Worm (Caenorhabditis elegans) whole organism, late embryonic: Measurements from ENCODE around the gene C11D2.4.

Experiments
- K02D7.2 ChIP-seq: sonication (generic microtip); optimal IDR thresholded peaks from 2 replicates; lab custom pipeline; 2017; ENCODE audit warnings: mild to moderate bottlenecking, missing genetic modification characterization, missing compliant biosample characterization
- ama-1 ChIP-seq: fragments of 150-350 bp; optimal IDR thresholded peaks from 2 replicates; lab custom pipeline; 2014
- ceh-24 ChIP-seq: sonication (generic microtip); optimal IDR thresholded peaks from 2 replicates; lab custom pipeline; 2016; ENCODE audit warnings: mild to moderate bottlenecking, missing genetic modification characterization, missing compliant biosample characterization
- ceh-30 ChIP-seq: fragments of 150-350 bp; optimal IDR thresholded peaks from 2 replicates; lab custom pipeline; 2014; ENCODE audit warnings: missing biosample characterization, missing genetic modification characterization
- ets-4 ChIP-seq: sonication (generic microtip); optimal IDR thresholded peaks from 2 replicates; lab custom pipeline; 2016; ENCODE audit warnings: missing genetic modification characterization, missing compliant biosample characterization
- fax-1 ChIP-seq: sonication (generic microtip); optimal IDR thresholded peaks from 2 replicates; lab custom pipeline; 2016; ENCODE audit warnings: missing genotype, missing genetic modification characterization, missing compliant biosample characterization
- fkh-10 ChIP-seq: fragments of 150-350 bp; optimal IDR thresholded peaks from 2 replicates; lab custom pipeline; 2014; ENCODE audit warnings: missing biosample characterization, missing genetic modification reagents, missing genetic modification characterization
- hlh-8 ChIP-seq: sonication (generic microtip); optimal IDR thresholded peaks from 2 replicates; lab custom pipeline; 2016; ENCODE audit warnings: missing genotype, missing genetic modification characterization, missing compliant biosample characterization
- pha-4 ChIP-seq: fragments of 150-350 bp; optimal IDR thresholded peaks from 2 replicates; lab custom pipeline; 2018; ENCODE audit warnings: missing biosample characterization, missing genetic modification reagents, missing genetic modification characterization
- tbx-2 ChIP-seq: sonication (generic microtip); optimal IDR thresholded peaks from 2 replicates; lab custom pipeline; 2016; ENCODE audit warnings: missing genetic modification characterization, missing compliant biosample characterization
- unc-3 ChIP-seq, 2 experiments: fragments of 200-800 bp in 1 of 2; sonication (Bioruptor generic) in 1 of 2; sonication (generic microtip) in 1 of 2; conservative IDR thresholded peaks in 1 of 2; optimal IDR thresholded peaks in 1 of 2; 2 replicates each; pipeline versions ENCODE4 v1.3.6 to Lab custom; 2016 to 2022; ENCODE audit warnings: missing compliant biosample characterization in 2 of 2, missing genetic modification characterization in 2 of 2, missing genetic modification reagents in 1 of 2
- unc-55 ChIP-seq: sonication (generic microtip); optimal IDR thresholded peaks from 2 replicates; lab custom pipeline; 2017; ENCODE audit warnings: missing biosample characterization, missing genetic modification reagents, missing genetic modification characterization

DNA sequence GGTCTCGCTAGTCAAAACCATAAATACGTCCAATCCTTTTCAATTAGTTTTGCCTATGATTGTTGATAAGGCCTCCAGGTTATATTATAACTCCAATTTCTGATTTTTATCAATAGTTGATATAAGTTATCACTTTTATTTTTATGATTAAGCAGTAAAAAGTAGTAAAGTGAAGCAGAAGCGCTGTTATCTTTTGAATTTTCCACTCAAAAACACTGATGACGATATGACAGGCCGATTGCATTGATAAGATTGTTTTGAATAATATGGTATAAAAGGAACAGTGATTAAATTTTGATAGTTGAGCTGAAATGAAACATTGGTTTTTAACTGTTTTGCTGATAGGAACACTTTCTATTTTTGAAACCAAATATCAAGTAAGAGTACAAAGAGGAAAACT, 28.8 kb upstream of the C11D2.4 start, which contains the start of gene asp-9:
- TF ChIP-seq hlh-8: no peak
- TF ChIP-seq ama-1 (lab: Kevin White, UChicago): no peak
- TF ChIP-seq ets-4 (tag; lab: Kevin White, UChicago): no peak
- TF ChIP-seq unc-55: no peak
- TF ChIP-seq ceh-30: no peak
- no peak for TF ChIP-seq unc-3 (GFP tag; conservative IDR thresholded peaks at IDR 0.05; lab: Robert Waterston, UW)
- TF ChIP-seq unc-3 (tag; optimal IDR thresholded peaks at IDR 0.05; lab: Kevin White, UChicago): no peak
- TF ChIP-seq fax-1 (tag; lab: Kevin White, UChicago): no peak
- no peak for TF ChIP-seq tbx-2 (tag; lab: Kevin White, UChicago)
- no peak for TF ChIP-seq fkh-10 (GFP tag; lab: Kevin White, UChicago)
- no peak for TF ChIP-seq K02D7.2 (tag; lab: Kevin White, UChicago)
- TF ChIP-seq ceh-24 (tag; lab: Kevin White, UChicago): no peak
- no peak for TF ChIP-seq pha-4
